Worm (Caenorhabditis elegans) whole organism, midembryonic: ENCODE results near the gene srt-11.

Experiments used
- T22C8.4 ChIP-seq: fragments of 200-800 bp; sonication (Bioruptor generic); IDR thresholded peaks from 2 replicates; pipeline ENCODE4 v1.3.6; 2022; ENCODE audit warnings: missing genetic modification characterization, missing compliant biosample characterization
- cog-1 ChIP-seq: sonication (generic microtip); optimal IDR thresholded peaks from 2 replicates; lab custom pipeline; 2016; ENCODE audit warnings: missing genetic modification characterization, missing compliant biosample characterization
- flt-1 ChIP-seq: fragments of 200-800 bp; sonication (Bioruptor generic); IDR thresholded peaks from 2 replicates; pipeline ENCODE4 v1.3.6; 2022; ENCODE audit warnings: missing genetic modification characterization, missing compliant biosample characterization
- klf-2 ChIP-seq: fragments of 200-800 bp; sonication (Bioruptor generic); conservative IDR thresholded peaks from 2 replicates; pipeline ENCODE4 v1.3.6; 2022; ENCODE audit warnings: missing genetic modification reagents, missing genetic modification characterization, missing compliant biosample characterization
- med-1 ChIP-seq: sonication (generic microtip); optimal IDR thresholded peaks from 2 replicates; lab custom pipeline; 2017; ENCODE audit warnings: missing genetic modification characterization, mild to moderate bottlenecking, missing compliant biosample characterization, antibody characterized with exemption, missing genetic modification reagents; ENCODE audit not compliant: insufficient read depth
- ref-1 ChIP-seq: fragments of 200-800 bp; sonication (Bioruptor generic); conservative IDR thresholded peaks from 2 replicates; pipeline ENCODE4 v1.3.6; 2022; ENCODE audit warnings: missing genetic modification reagents, missing genetic modification characterization, missing compliant biosample characterization
- tab-1 ChIP-seq: fragments of 200-800 bp; sonication (Bioruptor generic); IDR thresholded peaks from 2 replicates; pipeline ENCODE4 v1.3.6; 2022; ENCODE audit warnings: missing genetic modification characterization, missing compliant biosample characterization
- ztf-23 ChIP-seq: fragments of 200-800 bp; sonication (Bioruptor generic); IDR thresholded peaks from 2 replicates; pipeline ENCODE4 v1.3.6; 2022; ENCODE audit warnings: missing genetic modification reagents, missing genetic modification characterization, missing compliant biosample characterization
- ztf-29 ChIP-seq: fragments of 200-800 bp; sonication (Bioruptor generic); IDR thresholded peaks from 2 replicates; pipeline ENCODE4 v1.3.6; 2022; ENCODE audit warnings: missing genetic modification reagents, missing genetic modification characterization, missing compliant biosample characterization

The srt-11 gene

DNA sequence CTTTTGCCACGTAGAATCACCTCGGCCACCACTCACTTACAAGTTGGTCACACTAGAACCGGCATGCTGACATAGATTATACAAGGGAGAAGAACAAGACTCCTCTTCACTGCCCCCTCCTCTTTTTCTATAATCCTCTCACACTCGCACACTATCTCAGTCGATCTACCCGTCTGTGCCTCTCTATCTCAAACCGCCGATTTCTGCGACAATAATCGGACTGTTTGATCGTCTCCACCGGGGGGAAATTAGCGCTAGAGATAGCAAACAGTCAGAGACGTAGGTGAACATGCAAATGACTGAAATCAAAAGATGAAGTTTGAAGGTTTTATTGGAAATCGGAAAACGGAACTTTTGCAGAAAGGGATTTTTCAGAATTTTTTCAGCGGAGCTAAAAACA, 16.6 kb downstream of the srt-11 start:
- TF ChIP-seq cog-1 (tag; lab: Kevin White, UChicago) (peak; percentile 70), med-1 (GFP tag; lab: Kevin White, UChicago) (no peak)

DNA sequence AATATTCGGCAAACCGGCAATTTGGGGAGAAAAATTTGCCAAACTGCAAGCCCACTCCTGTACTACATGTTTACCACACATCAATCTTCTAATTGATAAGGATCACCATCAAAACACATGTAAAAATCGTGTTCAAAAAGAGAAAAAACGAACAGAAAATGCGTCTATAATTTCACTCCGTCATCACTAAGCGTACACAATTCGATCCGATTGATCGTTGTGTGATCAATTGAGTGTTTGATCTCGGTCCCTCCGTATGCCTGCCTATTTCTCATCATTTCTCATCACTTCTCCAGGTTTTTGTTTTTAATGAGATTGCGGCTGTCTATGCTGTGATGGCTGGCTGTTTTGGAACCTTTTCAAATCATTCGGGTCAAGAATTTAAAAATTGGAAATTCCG, 19.6 kb downstream of the srt-11 start:
- no peak for TF ChIP-seq tab-1 (GFP tag; lab: Robert Waterston, UW)
- TF ChIP-seq flt-1, result no peak
- no peak for TF ChIP-seq klf-2 (GFP tag; lab: Robert Waterston, UW)
- TF ChIP-seq cog-1 (tag; lab: Kevin White, UChicago), result no peak
- no peak for TF ChIP-seq med-1 (GFP tag; lab: Kevin White, UChicago)
- TF ChIP-seq ztf-29 (GFP tag; lab: Robert Waterston, UW), result no peak
- TF ChIP-seq T22C8.4, result no peak
- no peak for TF ChIP-seq ref-1 (GFP tag; lab: Robert Waterston, UW)
- no peak for TF ChIP-seq ztf-23 (GFP tag; lab: Robert Waterston, UW)

ce11 chrII:14832055-14832454, 26.3 kb downstream of the srt-11 start:
- TF ChIP-seq T22C8.4, result no peak
- TF ChIP-seq ref-1 (GFP tag; lab: Robert Waterston, UW), result no peak
- no peak for TF ChIP-seq klf-2 (GFP tag; lab: Robert Waterston, UW)
- no peak for TF ChIP-seq med-1 (GFP tag; lab: Kevin White, UChicago)

DNA sequence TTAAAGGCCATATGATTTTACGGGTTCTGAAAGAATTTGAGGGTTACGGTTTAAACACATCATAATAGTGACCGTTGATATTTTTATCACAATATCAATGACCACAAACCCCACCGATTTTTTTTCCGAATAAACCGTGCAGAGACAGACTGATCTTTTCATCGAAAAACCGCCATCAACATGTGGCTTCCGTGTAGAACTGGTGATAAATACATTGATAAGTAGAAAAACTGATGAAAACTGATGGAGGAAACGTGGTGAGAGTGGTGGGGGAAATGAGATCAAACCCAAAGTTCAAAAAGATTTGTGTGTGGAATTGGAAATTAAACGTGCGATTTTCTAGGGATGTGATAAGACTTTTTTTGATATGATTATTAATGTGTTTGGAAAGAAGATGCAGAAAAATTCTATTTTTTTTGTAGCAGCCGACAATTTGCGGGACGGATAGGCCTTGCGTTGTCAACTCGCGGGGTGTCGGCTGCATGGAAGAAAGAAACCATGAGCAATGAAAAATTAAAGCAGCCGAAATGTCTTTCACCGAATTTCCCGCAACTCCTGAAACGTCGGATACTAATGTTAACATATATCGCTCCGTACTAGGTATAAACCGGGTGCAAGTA, 32.9 kb downstream of the srt-11 start:
- TF ChIP-seq cog-1 (tag; lab: Kevin White, UChicago) (no peak), flt-1 (no peak), klf-2 (GFP tag; lab: Robert Waterston, UW) (no peak), T22C8.4 (no peak), tab-1 (GFP tag; lab: Robert Waterston, UW) (no peak), ztf-29 (GFP tag; lab: Robert Waterston, UW) (no peak), ref-1 (GFP tag; lab: Robert Waterston, UW) (no peak), med-1 (GFP tag; lab: Kevin White, UChicago) (no peak)

DNA sequence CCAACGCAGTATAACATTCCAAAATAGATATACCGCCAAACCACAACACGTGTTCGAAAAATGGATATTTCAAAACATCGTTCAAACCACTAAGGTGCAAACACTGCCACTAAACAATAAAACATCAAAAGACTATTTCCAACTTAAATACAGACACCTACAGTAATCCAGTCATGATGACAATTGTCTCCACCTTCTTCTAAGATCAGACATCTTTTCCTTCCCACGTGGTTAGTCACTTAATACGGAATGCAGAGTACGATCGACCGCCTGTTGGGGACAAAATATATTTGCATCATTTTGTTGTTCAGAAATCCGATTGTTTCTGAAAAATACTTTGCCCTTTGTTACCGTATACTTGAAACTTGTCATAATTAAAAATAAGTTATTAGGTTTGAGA, 35.5 kb downstream of the srt-11 start:
- TF ChIP-seq ztf-23 (GFP tag; lab: Robert Waterston, UW) (no peak), klf-2 (GFP tag; lab: Robert Waterston, UW) (no peak), T22C8.4 (no peak), cog-1 (tag; lab: Kevin White, UChicago) (no peak), med-1 (GFP tag; lab: Kevin White, UChicago) (no peak), ref-1 (GFP tag; lab: Robert Waterston, UW) (no peak), ztf-29 (GFP tag; lab: Robert Waterston, UW) (no peak), tab-1 (GFP tag; lab: Robert Waterston, UW) (no peak), flt-1 (no peak)

ce11 chrII:14843016-14843415, 37.2 kb downstream of the srt-11 start, which contains the start of gene cdh-7:
cdh-7 (plus strand) TSS chrII:14843229.
- no peak for TF ChIP-seq T22C8.4
- TF ChIP-seq klf-2 (GFP tag; lab: Robert Waterston, UW), result no peak
- TF ChIP-seq ztf-23 (GFP tag; lab: Robert Waterston, UW), result no peak
- TF ChIP-seq med-1 (GFP tag; lab: Kevin White, UChicago), result no peak
- no peak for TF ChIP-seq ztf-29 (GFP tag; lab: Robert Waterston, UW)
- no peak for TF ChIP-seq ref-1 (GFP tag; lab: Robert Waterston, UW)
- TF ChIP-seq cog-1 (tag; lab: Kevin White, UChicago), result no peak
- no peak for TF ChIP-seq flt-1
- TF ChIP-seq tab-1 (GFP tag; lab: Robert Waterston, UW), result no peak

ce11 chrII:14844253-14844652, 38.5 kb downstream of the srt-11 start:
- TF ChIP-seq tab-1 (GFP tag; lab: Robert Waterston, UW), result no peak

DNA sequence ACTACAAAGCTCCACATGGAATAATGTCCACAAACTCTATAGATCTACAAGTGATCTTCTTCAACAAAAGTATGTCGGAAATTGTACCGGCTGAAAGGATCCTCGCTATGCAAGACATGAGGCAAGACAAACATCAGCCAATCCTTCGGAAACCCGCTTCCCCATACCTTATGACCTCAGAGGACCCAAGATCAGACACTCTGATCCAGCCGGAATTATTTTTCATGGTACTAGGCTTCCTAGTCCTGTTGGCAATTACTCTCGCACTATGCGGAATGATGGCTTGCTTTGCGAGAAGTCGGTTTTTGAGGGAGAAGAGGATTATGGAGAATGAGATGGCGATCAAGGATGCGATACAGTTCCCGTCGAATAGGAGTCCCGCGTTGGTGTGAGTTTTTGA, 44.1 kb downstream of the srt-11 start:
- TF ChIP-seq ztf-29 (GFP tag; lab: Robert Waterston, UW) (no peak), ref-1 (GFP tag; lab: Robert Waterston, UW) (no peak), flt-1 (no peak), ztf-23 (GFP tag; lab: Robert Waterston, UW) (no peak), cog-1 (tag; lab: Kevin White, UChicago) (no peak), T22C8.4 (no peak), tab-1 (GFP tag; lab: Robert Waterston, UW) (no peak), med-1 (GFP tag; lab: Kevin White, UChicago) (no peak), klf-2 (GFP tag; lab: Robert Waterston, UW) (no peak)

DNA sequence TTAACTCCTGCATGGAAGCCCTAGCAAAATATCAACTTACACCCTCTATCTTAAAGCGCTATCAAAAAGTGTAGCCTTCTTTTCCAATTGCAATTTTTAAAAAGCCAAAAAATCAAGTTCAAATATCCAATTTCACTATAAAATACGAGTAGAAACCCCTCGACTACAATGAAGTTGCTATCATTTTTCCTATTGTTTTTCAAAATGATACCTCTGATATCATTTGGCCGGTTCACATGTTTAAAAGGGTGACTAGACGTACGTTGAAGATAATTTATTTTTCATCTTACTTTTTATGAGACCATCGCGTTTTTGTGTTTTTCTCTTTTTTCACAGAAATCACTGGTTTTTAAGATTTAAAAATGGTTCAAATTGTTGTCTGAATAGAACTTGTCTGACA, 45.7 kb downstream of the srt-11 start, which contains the start of gene R05H10.1:
Gene R05H10.1, plus strand, starts transcription at position 334 of the 400 bp plus-strand sequence.
- TF ChIP-seq ztf-23 (GFP tag; lab: Robert Waterston, UW) (no peak), ztf-29 (GFP tag; lab: Robert Waterston, UW) (no peak), T22C8.4 (no peak), cog-1 (tag; lab: Kevin White, UChicago) (no peak), tab-1 (GFP tag; lab: Robert Waterston, UW) (no peak), flt-1 (no peak), med-1 (GFP tag; lab: Kevin White, UChicago) (no peak), ref-1 (GFP tag; lab: Robert Waterston, UW) (no peak), klf-2 (GFP tag; lab: Robert Waterston, UW) (no peak)

DNA sequence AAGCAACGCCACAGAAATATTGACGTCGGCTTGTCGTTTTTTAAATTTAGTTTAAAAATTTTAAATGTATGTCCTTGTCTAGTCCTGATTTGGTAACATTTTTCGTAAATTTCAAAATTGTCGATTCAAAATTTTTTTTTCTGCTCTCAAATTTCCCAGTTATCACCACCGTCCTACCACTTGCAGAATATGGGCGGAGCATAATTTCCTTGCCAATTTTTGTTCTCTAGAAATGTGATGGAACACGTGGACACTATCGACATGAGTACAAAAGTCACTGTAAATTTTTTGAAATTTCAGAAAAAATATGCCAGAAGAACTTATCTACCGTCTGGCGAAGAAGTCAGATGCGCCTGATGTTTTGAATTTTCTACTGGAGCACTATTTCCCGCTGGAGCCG, 49.4 kb downstream of the srt-11 start, which contains the start of gene R05H10.7:
Gene R05H10.7, plus strand, starts transcription at position 301 of the 400 bp plus-strand sequence.
- TF ChIP-seq cog-1 (tag; lab: Kevin White, UChicago) (no peak), T22C8.4 (no peak), klf-2 (GFP tag; lab: Robert Waterston, UW) (no peak), ref-1 (GFP tag; lab: Robert Waterston, UW) (no peak), ztf-29 (GFP tag; lab: Robert Waterston, UW) (no peak), flt-1 (no peak), med-1 (GFP tag; lab: Kevin White, UChicago) (no peak)
